Worm (Caenorhabditis elegans): Measurements from ENCODE around the gene oac-37.

- TF ChIP-seq zip-11 (GFP tag; IDR thresholded peaks at IDR 0.05) (no peak), mep-1 (tag; optimal IDR thresholded peaks at IDR 0.05) (no peak), unc-62 (GFP tag; optimal IDR thresholded peaks at IDR 0.05 in 1 of 2) (no peak), unc-62 (tag; optimal IDR thresholded peaks at IDR 0.05) (no peak), nhr-76 (tag; optimal IDR thresholded peaks at IDR 0.05) (no peak), zag-1 (tag; optimal IDR thresholded peaks at IDR 0.05) (no peak), fos-1 (tag; optimal IDR thresholded peaks at IDR 0.05) (no peak), mxl-2 (GFP tag; conservative IDR thresholded peaks at IDR 0.05) (no peak), ZK546.5 (tag; optimal IDR thresholded peaks at IDR 0.05) (no peak), lin-13 (GFP tag; optimal IDR thresholded peaks at IDR 0.05) (no peak)
Measured at ce11 chrIV:14145594-14145993, at the start of gene oac-37.

Data from whole organism, L4 larva.